Worm (Caenorhabditis elegans) whole organism, L3 larva: ENCODE data around the gene mrps-5.

ENCODE experiments used
- R02D3.7 ChIP-seq: fragments of 150-350 bp; optimal IDR thresholded peaks from 2 replicates; lab custom pipeline; 2014; ENCODE audit warnings: missing biosample characterization, missing genetic modification characterization
- ZK546.5 ChIP-seq: sonication (generic microtip); optimal IDR thresholded peaks from 2 replicates; lab custom pipeline; 2017; ENCODE audit warnings: missing biosample characterization, missing genetic modification characterization
- aly-2 ChIP-seq: fragments of 150-350 bp; optimal IDR thresholded peaks from 2 replicates; lab custom pipeline; 2014; ENCODE audit warnings: missing biosample characterization, missing genetic modification characterization
- ama-1 ChIP-seq: fragments of 150-350 bp; optimal IDR thresholded peaks from 2 replicates; lab custom pipeline; 2018
- ceh-16 ChIP-seq: sonication (generic microtip); optimal IDR thresholded peaks from 2 replicates; lab custom pipeline; 2017; ENCODE audit warnings: missing biosample characterization, missing genetic modification characterization
- ceh-82 ChIP-seq: fragments of 150-350 bp; optimal IDR thresholded peaks from 2 replicates; lab custom pipeline; 2014; ENCODE audit warnings: missing biosample characterization, missing genetic modification characterization
- ceh-9 ChIP-seq: sonication (generic microtip); optimal IDR thresholded peaks from 2 replicates; lab custom pipeline; 2018; ENCODE audit warnings: missing biosample characterization, missing genetic modification characterization
- daf-12 ChIP-seq: fragments of 150-350 bp; optimal IDR thresholded peaks from 2 replicates; lab custom pipeline; 2014; ENCODE audit warnings: missing biosample characterization, missing genetic modification reagents, missing genetic modification characterization
- egl-27 ChIP-seq: sonication (generic microtip); optimal IDR thresholded peaks from 4 replicates; lab custom pipeline; 2017; ENCODE audit warnings: missing biosample characterization, missing genetic modification reagents, missing genetic modification characterization
- egl-5 ChIP-seq: fragments of 150-350 bp; optimal IDR thresholded peaks from 2 replicates; lab custom pipeline; 2017; ENCODE audit warnings: missing biosample characterization, missing genetic modification reagents, missing genetic modification characterization, inconsistent platforms
- elt-1 ChIP-seq: fragments of 150-350 bp; optimal IDR thresholded peaks from 2 replicates; lab custom pipeline; 2014; ENCODE audit warnings: missing biosample characterization, missing genetic modification characterization
- fkh-10 ChIP-seq: sonication (generic microtip); optimal IDR thresholded peaks from 2 replicates; lab custom pipeline; 2017; ENCODE audit warnings: missing biosample characterization, missing genetic modification reagents, missing genetic modification characterization
- fkh-2 ChIP-seq: fragments of 150-350 bp; optimal IDR thresholded peaks from 2 replicates; lab custom pipeline; 2014; ENCODE audit warnings: missing biosample characterization, missing genetic modification reagents, missing genetic modification characterization
- fos-1 ChIP-seq: fragments of 150-350 bp; optimal IDR thresholded peaks from 2 replicates; lab custom pipeline; 2014; ENCODE audit warnings: missing biosample characterization, missing genetic modification characterization
- lin-15B ChIP-seq: fragments of 150-350 bp; optimal IDR thresholded peaks from 2 replicates; lab custom pipeline; 2014; ENCODE audit warnings: missing biosample characterization, missing genetic modification characterization
- lsy-12 ChIP-seq: sonication (generic microtip); optimal IDR thresholded peaks from 2 replicates; lab custom pipeline; 2016; ENCODE audit warnings: mild to moderate bottlenecking, missing genetic modification characterization, missing compliant biosample characterization
- mdl-1 ChIP-seq: fragments of 150-350 bp; optimal IDR thresholded peaks from 2 replicates; lab custom pipeline; 2014; ENCODE audit warnings: missing biosample characterization, missing genetic modification characterization
- mml-1 ChIP-seq: fragments of 150-350 bp; sonication (generic microtip); optimal IDR thresholded peaks from 3 replicates; lab custom pipeline; 2014; ENCODE audit warnings: missing biosample characterization, missing genetic modification characterization
- nfya-1 ChIP-seq: sonication (generic microtip); optimal IDR thresholded peaks from 2 replicates; lab custom pipeline; 2017; ENCODE audit warnings: missing genetic modification characterization, mild to moderate bottlenecking, missing compliant biosample characterization, antibody characterized with exemption, moderate library complexity; ENCODE audit not compliant: insufficient read depth
- nhr-11 ChIP-seq: fragments of 150-350 bp; optimal IDR thresholded peaks from 2 replicates; lab custom pipeline; 2014; ENCODE audit warnings: missing biosample characterization, missing genetic modification characterization
- nhr-23 ChIP-seq: fragments of 150-350 bp; optimal IDR thresholded peaks from 2 replicates; lab custom pipeline; 2014; ENCODE audit warnings: missing biosample characterization, missing genetic modification reagents, missing genetic modification characterization
- nhr-237 ChIP-seq: fragments of 150-350 bp; optimal IDR thresholded peaks from 2 replicates; lab custom pipeline; 2014; ENCODE audit warnings: missing biosample characterization, missing genetic modification characterization
- nhr-25 ChIP-seq: sonication (generic microtip); optimal IDR thresholded peaks from 2 replicates; lab custom pipeline; 2017; ENCODE audit warnings: missing biosample characterization, missing genetic modification characterization
- nhr-28 ChIP-seq: fragments of 150-350 bp; optimal IDR thresholded peaks from 2 replicates; lab custom pipeline; 2014; ENCODE audit warnings: missing biosample characterization, missing genetic modification characterization
- nhr-43 ChIP-seq: sonication (generic microtip); optimal IDR thresholded peaks from 2 replicates; lab custom pipeline; 2016; ENCODE audit warnings: mild to moderate bottlenecking, missing genetic modification characterization, missing compliant biosample characterization; ENCODE audit not compliant: poor library complexity, severe bottlenecking
- nhr-67 ChIP-seq: fragments of 150-350 bp; optimal IDR thresholded peaks from 2 replicates; lab custom pipeline; 2014; ENCODE audit warnings: missing biosample characterization, missing genetic modification characterization
- nhr-76 ChIP-seq: fragments of 150-350 bp; sonication (generic microtip); optimal IDR thresholded peaks from 5 replicates; lab custom pipeline; 2014; ENCODE audit warnings: missing biosample characterization, missing genetic modification characterization
- nhr-77 ChIP-seq: fragments of 150-350 bp; optimal IDR thresholded peaks from 2 replicates; lab custom pipeline; 2014; ENCODE audit warnings: missing biosample characterization, missing genetic modification characterization
- pqm-1 ChIP-seq: fragments of 150-350 bp; optimal IDR thresholded peaks from 2 replicates; lab custom pipeline; 2017; ENCODE audit warnings: missing biosample characterization, missing genetic modification characterization, inconsistent platforms
- sea-2 ChIP-seq: fragments of 150-350 bp; sonication (generic microtip); optimal IDR thresholded peaks from 4 replicates; lab custom pipeline; 2014; ENCODE audit warnings: missing biosample characterization, missing genetic modification reagents, missing genetic modification characterization
- snpc-4 ChIP-seq: fragments of 150-350 bp; optimal IDR thresholded peaks from 2 replicates; lab custom pipeline; 2014; ENCODE audit warnings: missing biosample characterization, missing genetic modification characterization
- tbx-2 ChIP-seq: sonication (generic microtip); optimal IDR thresholded peaks from 2 replicates; lab custom pipeline; 2016; ENCODE audit warnings: mild to moderate bottlenecking, missing genetic modification characterization, missing compliant biosample characterization
- zag-1 ChIP-seq: fragments of 150-350 bp; optimal IDR thresholded peaks from 2 replicates; lab custom pipeline; 2014; ENCODE audit warnings: missing biosample characterization, missing genetic modification characterization
- ztf-11 ChIP-seq: fragments of 150-350 bp; optimal IDR thresholded peaks from 2 replicates; lab custom pipeline; 2014; ENCODE audit warnings: missing biosample characterization, missing genetic modification characterization
- ztf-4 ChIP-seq: fragments of 150-350 bp; optimal IDR thresholded peaks from 2 replicates; lab custom pipeline; 2014; ENCODE audit warnings: missing biosample characterization, missing genetic modification characterization

Gene mrps-5

ce11 chrV:12583421-12583820 lies 20.1 kb downstream of the mrps-5 start:
- TF ChIP-seq nhr-76: no peak
- TF ChIP-seq egl-5: peak; percentile 23

DNA sequence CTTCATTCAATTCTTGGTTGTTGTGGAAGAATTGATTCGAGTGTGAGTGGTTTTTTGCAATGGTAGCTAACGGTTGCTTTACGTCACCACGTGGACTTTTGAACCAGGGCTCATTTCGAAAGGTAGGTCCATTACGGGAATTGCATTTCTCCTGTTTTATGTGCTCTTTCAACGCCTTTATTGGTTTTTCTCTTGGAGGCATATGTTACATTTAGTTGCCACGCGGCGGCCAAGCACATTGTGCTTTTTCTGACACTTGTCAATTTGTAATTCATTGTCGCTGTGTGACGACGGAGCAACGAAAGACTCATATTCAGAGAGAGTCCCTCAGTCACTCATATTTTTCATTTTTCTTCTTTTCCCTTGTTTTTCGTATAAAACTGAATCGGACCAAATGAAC lies 21.5 kb downstream of the mrps-5 start:
- TF ChIP-seq ZK546.5 (tag; lab: Kevin White, UChicago): no peak
- TF ChIP-seq nhr-28 (tag; lab: Kevin White, UChicago): no peak
- no peak for TF ChIP-seq mml-1
- TF ChIP-seq lsy-12 (tag; lab: Kevin White, UChicago): no peak
- no peak for TF ChIP-seq ceh-16 (tag; lab: Kevin White, UChicago)
- no peak for TF ChIP-seq ama-1 (lab: Kevin White, UChicago)
- no peak for TF ChIP-seq nhr-11
- no peak for TF ChIP-seq nhr-23 (tag; lab: Kevin White, UChicago)
- no peak for TF ChIP-seq pqm-1 (tag; lab: Kevin White, UChicago)
- no peak for TF ChIP-seq aly-2 (tag; lab: Kevin White, UChicago)
- TF ChIP-seq ceh-82 (tag; lab: Kevin White, UChicago): no peak

DNA sequence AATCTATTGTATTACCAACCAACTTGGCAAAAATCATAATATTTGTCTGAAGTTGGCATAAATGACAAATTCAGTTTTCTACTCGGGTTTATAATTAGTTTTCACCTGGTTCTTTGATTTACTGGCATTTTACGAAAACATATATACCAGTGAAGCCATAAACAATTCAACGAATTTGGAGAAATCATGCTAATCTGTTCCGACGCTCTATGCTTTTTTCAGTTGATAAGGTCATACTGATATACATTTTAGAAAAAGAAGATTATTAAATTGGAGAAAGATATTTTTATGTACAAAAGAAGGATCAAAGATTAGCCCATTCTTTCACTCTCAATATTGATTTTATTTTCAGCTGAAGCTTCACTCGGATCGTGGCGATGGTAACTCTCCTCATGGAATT lies 23.5 kb downstream of the mrps-5 start:
- no peak for TF ChIP-seq nfya-1 (tag; lab: Kevin White, UChicago)
- TF ChIP-seq nhr-237 (tag; lab: Kevin White, UChicago): no peak
- TF ChIP-seq zag-1 (tag; lab: Kevin White, UChicago): no peak
- no peak for TF ChIP-seq nhr-25 (tag; lab: Kevin White, UChicago)
- no peak for TF ChIP-seq fkh-10 (GFP tag; lab: Kevin White, UChicago)
- TF ChIP-seq elt-1: no peak
- no peak for TF ChIP-seq ZK546.5 (tag; lab: Kevin White, UChicago)
- no peak for TF ChIP-seq sea-2 (GFP tag; lab: Kevin White, UChicago)
- TF ChIP-seq fkh-2 (tag; lab: Kevin White, UChicago): no peak
- no peak for TF ChIP-seq nhr-28 (tag; lab: Kevin White, UChicago)
- TF ChIP-seq nhr-67: no peak
- TF ChIP-seq ceh-16 (tag; lab: Kevin White, UChicago): no peak
- TF ChIP-seq snpc-4 (tag; lab: Kevin White, UChicago): no peak
- no peak for TF ChIP-seq nhr-43
- TF ChIP-seq egl-27: no peak
- no peak for TF ChIP-seq nhr-76

- TF ChIP-seq fos-1 (tag; lab: Kevin White, UChicago): no peak
- TF ChIP-seq fkh-10 (GFP tag; lab: Kevin White, UChicago): no peak
- no peak for TF ChIP-seq lin-15B (tag; lab: Kevin White, UChicago)
- TF ChIP-seq pqm-1 (tag; lab: Kevin White, UChicago): no peak
- no peak for TF ChIP-seq tbx-2 (tag; lab: Kevin White, UChicago)
- TF ChIP-seq mml-1: no peak
- no peak for TF ChIP-seq sea-2 (GFP tag; lab: Kevin White, UChicago)
- TF ChIP-seq mdl-1 (tag; lab: Kevin White, UChicago): no peak
- no peak for TF ChIP-seq ceh-9
- TF ChIP-seq nhr-67: no peak
- TF ChIP-seq, all 47 proteins: peak for 0
Measured at ce11 chrV:12588030-12588429, 24.7 kb downstream of the mrps-5 start, which contains the start of gene C14C10.1. C14C10.1 (plus strand) TSS chrV:12588330.

DNA sequence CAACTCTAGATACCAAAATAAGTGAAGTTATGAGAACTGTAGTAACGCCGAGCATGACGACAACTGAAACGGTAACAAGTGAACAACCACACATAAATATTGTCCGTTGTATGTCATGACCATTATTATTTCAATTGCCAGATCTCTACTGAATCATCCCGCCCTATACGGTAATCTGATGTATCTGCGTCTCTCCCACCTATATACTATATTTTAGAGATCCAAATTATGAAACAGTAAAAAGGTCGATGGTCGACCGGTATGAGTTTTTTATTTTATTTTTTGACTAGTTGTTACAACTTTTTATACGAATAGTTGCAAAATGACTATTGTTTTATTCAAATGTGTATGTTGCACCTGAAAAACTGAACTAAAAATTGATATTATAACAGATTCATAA lies 27.3 kb downstream of the mrps-5 start, which contains the start of gene ttr-43:
Gene ttr-43, minus strand, starts transcription at position 101 of the 400 bp plus-strand sequence.
- no peak for TF ChIP-seq egl-27
- no peak for TF ChIP-seq ztf-4
- TF ChIP-seq ztf-11: no peak
- TF ChIP-seq R02D3.7 (tag; lab: Kevin White, UChicago): no peak
- no peak for TF ChIP-seq zag-1 (tag; lab: Kevin White, UChicago)
- no peak for TF ChIP-seq tbx-2 (tag; lab: Kevin White, UChicago)
- TF ChIP-seq fkh-10 (GFP tag; lab: Kevin White, UChicago): no peak
- TF ChIP-seq nhr-77 (tag; lab: Kevin White, UChicago): no peak
- no peak for TF ChIP-seq ceh-82 (tag; lab: Kevin White, UChicago)
- no peak for TF ChIP-seq pqm-1 (tag; lab: Kevin White, UChicago)
- TF ChIP-seq, all 47 proteins: peak for 0

- TF ChIP-seq mdl-1 (tag; lab: Kevin White, UChicago) (no peak), daf-12 (tag; lab: Kevin White, UChicago) (no peak)
- TF ChIP-seq, all 47 proteins: peak for 0
Measured at ce11 chrV:12592379-12592778, 29.1 kb downstream of the mrps-5 start, which contains the start of gene C14C10.2. C14C10.2 (minus strand) TSS chrV:12592479.
